Worm (Caenorhabditis elegans): ENCODE measurements around the gene scl-7.
A peak's percentile ranks its signal among the peaks of the same experiment; 100 is the strongest.

Gene scl-7

ce11 chrIV:13089671-13090242, 19.5 kb downstream of the scl-7 start:
- TF ChIP-seq lir-3 (tag; optimal IDR thresholded peaks at IDR 0.05; ENCODE audit: poor library complexity) (no peak), rnt-1 (tag; optimal IDR thresholded peaks at IDR 0.05) (no peak), jun-1 (tag; optimal IDR thresholded peaks at IDR 0.05) (no peak), nhr-90 (tag; optimal IDR thresholded peaks at IDR 0.05; ENCODE audit: poor library complexity) (no peak)

- TF ChIP-seq ceh-63 (GFP tag; optimal IDR thresholded peaks at IDR 0.05) (no peak), pqm-1 (tag; optimal IDR thresholded peaks at IDR 0.05) (no peak), sptf-1 (tag; optimal IDR thresholded peaks at IDR 0.05) (no peak), ama-1 (optimal IDR thresholded peaks at IDR 0.05) (no peak), tbx-2 (tag; optimal IDR thresholded peaks at IDR 0.05) (no peak), mep-1 (tag; optimal IDR thresholded peaks at IDR 0.05) (no peak), nhr-90 (tag; optimal IDR thresholded peaks at IDR 0.05; ENCODE audit: poor library complexity) (no peak), mdl-1 (tag; optimal IDR thresholded peaks at IDR 0.05) (no peak)
Measured at ce11 chrIV:13090967-13091366, 20.7 kb downstream of the scl-7 start, which contains the start of gene col-132. Gene col-132, minus strand, starts transcription at chrIV:13091067.

DNA sequence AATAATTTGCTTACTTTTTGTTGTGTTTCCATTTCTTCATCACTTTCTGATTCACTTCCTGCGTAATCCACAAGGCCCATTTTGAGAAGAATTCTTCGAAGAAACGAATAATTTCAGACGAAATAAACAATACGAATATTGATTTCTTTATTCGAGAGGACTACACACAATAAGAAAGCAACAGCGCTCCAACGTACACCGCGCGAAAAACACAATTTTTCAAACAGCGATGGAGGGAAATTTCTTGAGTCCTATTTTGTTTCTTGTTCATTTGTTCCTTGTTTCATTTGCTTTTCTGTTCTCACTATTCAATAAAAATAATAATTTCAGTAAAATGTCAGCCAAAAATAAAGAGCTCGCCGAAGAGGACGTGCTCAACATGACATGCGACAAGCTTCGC, 23.4 kb downstream of the scl-7 start, which contains the start of the genes prcc-1 and C39E9.12:
prcc-1 (minus strand) TSS at position 119 of the 400 bp plus-strand sequence.
C39E9.12 (plus strand) TSS at position 331 of the 400 bp plus-strand sequence.
- TF ChIP-seq tlp-1 (tag; optimal IDR thresholded peaks at IDR 0.05) (no peak), nhr-28 (tag; optimal IDR thresholded peaks at IDR 0.05) (no peak), unc-30 (tag; optimal IDR thresholded peaks at IDR 0.05) (no peak), sox-4 (tag; optimal IDR thresholded peaks at IDR 0.05) (no peak), mdl-1 (tag; optimal IDR thresholded peaks at IDR 0.05) (peak in 1 of 2 experiments; percentile 56), pqm-1 (tag; optimal IDR thresholded peaks at IDR 0.05) (no peak), nhr-85 (tag) (peak; percentile 46), nhr-47 (tag; optimal IDR thresholded peaks at IDR 0.05) (peak; percentile 75), lsy-2 (tag; optimal IDR thresholded peaks at IDR 0.05) (peak; percentile 73 to 91), fkh-8 (tag; optimal IDR thresholded peaks at IDR 0.05) (peak; percentile 56), ces-1 (GFP tag; optimal IDR thresholded peaks at IDR 0.05) (no peak), elt-3 (tag; optimal IDR thresholded peaks at IDR 0.05) (peak in 1 of 6 experiments; percentile 67), efl-1 (optimal IDR thresholded peaks at IDR 0.05) (peak; percentile 93 to 94), efl-1 (GFP tag; optimal IDR thresholded peaks at IDR 0.05 in 1 of 2) (peak; percentile 92 to 99), isw-1 (GFP tag; IDR thresholded peaks at IDR 0.05) (no peak; the same call in 1 of the 2 replicates), ceh-88 (GFP tag; IDR thresholded peaks at IDR 0.05) (no peak), ceh-90 (tag; optimal IDR thresholded peaks at IDR 0.05) (no peak), fkh-4 (tag; optimal IDR thresholded peaks at IDR 0.05; ENCODE audit: borderline replicate concordance) (no peak), nhr-77 (tag; optimal IDR thresholded peaks at IDR 0.05) (peak; percentile 54), lin-13 (GFP tag; optimal IDR thresholded peaks at IDR 0.05) (peak; percentile 69), mep-1 (tag; optimal IDR thresholded peaks at IDR 0.05) (no peak), F16B12.6 (tag; optimal IDR thresholded peaks at IDR 0.05) (peak; percentile 66), xbp-1 (tag; optimal IDR thresholded peaks at IDR 0.05) (peak; percentile 55), C34B4.2 (tag; optimal IDR thresholded peaks at IDR 0.05) (no peak), unc-86 (tag; optimal IDR thresholded peaks at IDR 0.05) (peak; percentile 37), hlh-17 (GFP tag; optimal IDR thresholded peaks at IDR 0.05; ENCODE audit: borderline replicate concordance) (no peak), lir-3 (tag; optimal IDR thresholded peaks at IDR 0.05; ENCODE audit: poor library complexity) (peak; percentile 10), zip-4 (GFP tag; optimal IDR thresholded peaks at IDR 0.05) (no peak), skn-1 (tag; optimal IDR thresholded peaks at IDR 0.05) (peak; percentile 66), ama-1 (optimal IDR thresholded peaks at IDR 0.05) (no peak), snu-23 (GFP tag; optimal IDR thresholded peaks at IDR 0.05) (peak; percentile 80), unc-62 (GFP tag; optimal IDR thresholded peaks at IDR 0.05) (no peak), pag-3 (tag; optimal IDR thresholded peaks at IDR 0.05; ENCODE audit: borderline replicate concordance, insufficient read depth) (no peak), sptf-1 (tag; optimal IDR thresholded peaks at IDR 0.05) (no peak), blmp-1 (tag; optimal IDR thresholded peaks at IDR 0.05) (no peak), swsn-7 (tag; optimal IDR thresholded peaks at IDR 0.05) (peak; percentile 62), egl-27 (tag; optimal IDR thresholded peaks at IDR 0.05) (no peak), ceh-82 (tag; optimal IDR thresholded peaks at IDR 0.05) (peak; percentile 27 to 78 (median 63)), egl-13 (tag; optimal IDR thresholded peaks at IDR 0.05) (no peak), lin-14 (GFP tag; optimal IDR thresholded peaks at IDR 0.05) (peak; percentile 67), nhr-19 (GFP tag; conservative IDR thresholded peaks at IDR 0.05) (peak; percentile 43; the same call in 1 of the 2 replicates), alr-1 (tag; optimal IDR thresholded peaks at IDR 0.05; ENCODE audit: borderline replicate concordance) (no peak)

Data from whole organism, L1 larva.